Fruit fly (Drosophila melanogaster) whole organism, embryonic: ENCODE measurements around the gene Ssl2.

Experiments used
- Atf6 ChIP-seq: fragments of 200-800 bp; sonication (Bioruptor generic); IDR thresholded peaks from 2 replicates; pipeline ENCODE4 v1.3.6; 2022; ENCODE audit warnings: missing biosample characterization, missing genetic modification characterization
- Blimp-1 ChIP-seq: fragments of 200-800 bp; sonication (Bioruptor generic); optimal IDR thresholded peaks from 3 replicates; lab custom pipeline; 2018; ENCODE audit warnings: missing biosample characterization, missing genetic modification characterization, mild to moderate bottlenecking, moderate library complexity, missing genetic modification reagents
- CG1024 ChIP-seq: fragments of 200-800 bp; sonication (Bioruptor generic); IDR thresholded peaks from 2 replicates; pipeline ENCODE4 v1.3.6; 2022; ENCODE audit warnings: missing biosample characterization, missing genetic modification characterization
- CG11085 ChIP-seq: fragments of 200-800 bp; sonication (Bioruptor generic); IDR thresholded peaks from 2 replicates; pipeline ENCODE4 v1.3.6; 2022; ENCODE audit warnings: missing biosample characterization, missing genetic modification characterization
- CG11093 ChIP-seq: fragments of 200-800 bp; sonication (Bioruptor generic); IDR thresholded peaks from 3 replicates; pipeline ENCODE4 v1.3.6; 2022; ENCODE audit warnings: missing biosample characterization, missing genetic modification characterization
- CG1603 ChIP-seq: fragments of 200-800 bp; sonication (Bioruptor generic); optimal IDR thresholded peaks from 2 replicates; lab custom pipeline; 2019; ENCODE audit warnings: missing biosample characterization, mild to moderate bottlenecking, missing genetic modification characterization, moderate library complexity
- CG16813 ChIP-seq: fragments of 200-800 bp; sonication (Bioruptor generic); IDR thresholded peaks from 3 replicates; pipeline ENCODE4 v1.3.6; 2022; ENCODE audit warnings: missing biosample characterization, missing genetic modification characterization; ENCODE audit not compliant: partially characterized antibody
- CG16815 ChIP-seq: fragments of 200-800 bp; sonication (Bioruptor generic); optimal IDR thresholded peaks from 3 replicates; lab custom pipeline; 2017; ENCODE audit warnings: missing biosample characterization, mild to moderate bottlenecking, missing genetic modification characterization
- CG18476 ChIP-seq: fragments of 200-800 bp; sonication (Bioruptor generic); optimal IDR thresholded peaks from 2 replicates; lab custom pipeline; 2016; ENCODE audit warnings: missing biosample characterization, mild to moderate bottlenecking, missing genetic modification characterization
- CG2202 ChIP-seq: fragments of 200-800 bp; sonication (Bioruptor generic); optimal IDR thresholded peaks from 2 replicates; lab custom pipeline; 2018; ENCODE audit warnings: missing biosample characterization, mild to moderate bottlenecking, missing genetic modification characterization
- CG31365 ChIP-seq: fragments of 200-800 bp; sonication (Bioruptor generic); optimal IDR thresholded peaks from 2 replicates; lab custom pipeline; 2018; ENCODE audit warnings: missing biosample characterization, mild to moderate bottlenecking, missing genetic modification characterization
- CG42726 ChIP-seq: fragments of 200-800 bp; sonication (Bioruptor generic); IDR thresholded peaks from 2 replicates; pipeline ENCODE4 v1.3.6; 2022; ENCODE audit warnings: missing biosample characterization, missing genetic modification characterization; ENCODE audit not compliant: partially characterized antibody
- CTCF ChIP-seq: fragments of 200-800 bp; sonication (Bioruptor generic); optimal IDR thresholded peaks from 2 replicates; lab custom pipeline; 2017; ENCODE audit warnings: missing biosample characterization, mild to moderate bottlenecking, missing genetic modification characterization, moderate library complexity
- Chrac-16 ChIP-seq: fragments of 200-800 bp; sonication (Bioruptor generic); optimal IDR thresholded peaks from 3 replicates; lab custom pipeline; 2016; ENCODE audit warnings: missing biosample characterization, missing genetic modification characterization
- D19B ChIP-seq: fragments of 200-800 bp; sonication (Bioruptor generic); optimal IDR thresholded peaks from 2 replicates; lab custom pipeline; 2017; ENCODE audit warnings: missing biosample characterization, mild to moderate bottlenecking, missing genetic modification characterization
- Dek ChIP-seq: fragments of 200-800 bp; sonication (Bioruptor generic); optimal IDR thresholded peaks from 3 replicates; lab custom pipeline; 2019; ENCODE audit warnings: missing biosample characterization, mild to moderate bottlenecking, missing genetic modification characterization, moderate library complexity
- Fer2 ChIP-seq: fragments of 200-800 bp; sonication (Bioruptor generic); optimal IDR thresholded peaks from 2 replicates; lab custom pipeline; 2018; ENCODE audit warnings: missing biosample characterization, mild to moderate bottlenecking, missing genetic modification characterization, moderate library complexity
- GATAe ChIP-seq: fragments of 200-800 bp; sonication (Bioruptor generic); conservative IDR thresholded peaks from 2 replicates; pipeline ENCODE4 v1.3.6; 2022; ENCODE audit warnings: missing biosample characterization, missing genetic modification characterization
- H2.0 ChIP-seq: fragments of 200-800 bp; sonication (Bioruptor generic); IDR thresholded peaks from 2 replicates; pipeline ENCODE4 v1.3.6; 2022; ENCODE audit warnings: missing biosample characterization, missing genetic modification characterization
- Hand ChIP-seq: fragments of 200-800 bp; sonication (Bioruptor generic); optimal IDR thresholded peaks from 2 replicates; lab custom pipeline; 2017; ENCODE audit warnings: mild to moderate bottlenecking, missing biosample characterization, missing genetic modification reagents, missing genetic modification characterization
- Lpt ChIP-seq: fragments of >200 bp; optimal IDR thresholded peaks from 2 replicates; lab custom pipeline; 2018; ENCODE audit warnings: missing biosample characterization, missing genetic modification characterization
- MTF-1 ChIP-seq: fragments of 200-800 bp; sonication (Bioruptor generic); optimal IDR thresholded peaks from 2 replicates; lab custom pipeline; 2018; ENCODE audit warnings: missing biosample characterization, mild to moderate bottlenecking, missing genetic modification characterization, borderline replicate concordance
- Mad ChIP-seq: fragments of 200-800 bp; sonication (Bioruptor generic); optimal IDR thresholded peaks from 2 replicates; lab custom pipeline; 2016; ENCODE audit warnings: missing biosample characterization, missing genetic modification characterization
- NC2β ChIP-seq: fragments of 200-800 bp; sonication (Bioruptor generic); optimal IDR thresholded peaks from 2 replicates; lab custom pipeline; 2016; ENCODE audit warnings: missing biosample characterization, missing genetic modification characterization
- Oli ChIP-seq: fragments of 200-800 bp; sonication (Bioruptor generic); optimal IDR thresholded peaks from 2 replicates; lab custom pipeline; 2018; ENCODE audit warnings: missing biosample characterization, mild to moderate bottlenecking, missing genetic modification characterization, moderate library complexity
- Pdp1 ChIP-seq, 2 experiments: fragments of 200-800 bp; sonication (Bioruptor generic); optimal IDR thresholded peaks; 3 replicates each; lab custom pipeline; 2016; ENCODE audit warnings: missing biosample characterization in 2 of 2, missing genetic modification characterization in 2 of 2, mild to moderate bottlenecking in 1 of 2, moderate library complexity in 1 of 2
- Sox100B ChIP-seq: fragments of 200-800 bp; sonication (Bioruptor generic); optimal IDR thresholded peaks from 3 replicates; lab custom pipeline; 2018; ENCODE audit warnings: missing biosample characterization, mild to moderate bottlenecking, missing genetic modification characterization
- Xrp1 ChIP-seq: fragments of 200-800 bp; sonication (Bioruptor generic); IDR thresholded peaks from 2 replicates; pipeline ENCODE4 v1.3.6; 2022; ENCODE audit warnings: missing biosample characterization, missing genetic modification characterization
- ap ChIP-seq: fragments of 200-800 bp; sonication (Bioruptor generic); IDR thresholded peaks from 2 replicates; pipeline ENCODE4 v1.3.6; 2022; ENCODE audit warnings: missing biosample characterization, missing genetic modification characterization
- az2 ChIP-seq: fragments of 200-800 bp; sonication (Bioruptor generic); optimal IDR thresholded peaks from 3 replicates; lab custom pipeline; 2016; ENCODE audit warnings: missing biosample characterization, missing genetic modification characterization
- cg ChIP-seq: fragments of 200-800 bp; sonication (Bioruptor generic); optimal IDR thresholded peaks from 3 replicates; lab custom pipeline; 2019; ENCODE audit warnings: missing biosample characterization, mild to moderate bottlenecking, missing genetic modification characterization, moderate library complexity
- crol ChIP-seq: fragments of 200-800 bp; sonication (Bioruptor generic); IDR thresholded peaks from 2 replicates; pipeline ENCODE4 v1.3.6; 2022; ENCODE audit warnings: missing biosample characterization, missing genetic modification characterization
- dan ChIP-seq: fragments of 200-800 bp; sonication (Bioruptor generic); IDR thresholded peaks from 2 replicates; pipeline ENCODE4 v1.3.6; 2022; ENCODE audit warnings: missing biosample characterization, missing genetic modification characterization
- disco-r ChIP-seq: fragments of 200-800 bp; sonication (Bioruptor generic); optimal IDR thresholded peaks from 2 replicates; lab custom pipeline; 2016; ENCODE audit warnings: missing biosample characterization, missing genetic modification characterization
- dm ChIP-seq: fragments of 200-800 bp; sonication (Bioruptor generic); optimal IDR thresholded peaks from 3 replicates; lab custom pipeline; 2016; ENCODE audit warnings: missing biosample characterization, missing genetic modification characterization
- dysf ChIP-seq: fragments of 200-800 bp; sonication (Bioruptor generic); IDR thresholded peaks from 3 replicates; pipeline ENCODE4 v1.3.6; 2022; ENCODE audit warnings: missing biosample characterization, missing genetic modification characterization
- esg ChIP-seq: fragments of 200-800 bp; sonication (Bioruptor generic); conservative IDR thresholded peaks from 2 replicates; pipeline ENCODE4 v1.3.6; 2022; ENCODE audit warnings: missing biosample characterization, missing genetic modification characterization
- fd64A ChIP-seq: fragments of 200-800 bp; sonication (Bioruptor generic); optimal IDR thresholded peaks from 3 replicates; lab custom pipeline; 2018; ENCODE audit warnings: missing biosample characterization, mild to moderate bottlenecking, missing genetic modification characterization
- fu2 ChIP-seq: fragments of 200-800 bp; sonication (Bioruptor generic); optimal IDR thresholded peaks from 2 replicates; lab custom pipeline; 2016; ENCODE audit warnings: missing biosample characterization, missing genetic modification characterization
- gcm2 ChIP-seq: fragments of 200-800 bp; sonication (Bioruptor generic); optimal IDR thresholded peaks from 2 replicates; lab custom pipeline; 2016; ENCODE audit warnings: missing biosample characterization, missing genetic modification characterization
- gro ChIP-seq: fragments of 200-800 bp; sonication (Bioruptor generic); optimal IDR thresholded peaks from 2 replicates; lab custom pipeline; 2016; ENCODE audit warnings: missing biosample characterization, missing genetic modification characterization
- ham ChIP-seq: fragments of 200-800 bp; sonication (Bioruptor generic); IDR thresholded peaks from 2 replicates; pipeline ENCODE4 v1.3.6; 2022; ENCODE audit warnings: missing biosample characterization, missing genetic modification characterization
- kah ChIP-seq: fragments of 200-800 bp; sonication (Bioruptor generic); optimal IDR thresholded peaks from 2 replicates; lab custom pipeline; 2018; ENCODE audit warnings: missing biosample characterization, mild to moderate bottlenecking, missing genetic modification characterization
- kni ChIP-seq: fragments of 200-800 bp; sonication (Bioruptor generic); optimal IDR thresholded peaks from 3 replicates; lab custom pipeline; 2017; ENCODE audit warnings: mild to moderate bottlenecking, missing biosample characterization, missing genetic modification reagents, missing genetic modification characterization
- lov ChIP-seq, 2 experiments: fragments of 200-800 bp in 1 of 2; fragments of >200 bp in 1 of 2; sonication (Bioruptor generic) in 1 of 2; IDR thresholded peaks in 1 of 2; optimal IDR thresholded peaks in 1 of 2; 2 replicates in 1 of 2; 3 replicates in 1 of 2; pipeline versions ENCODE4 v1.3.6 to Lab custom; 2017 to 2022; ENCODE audit warnings: missing biosample characterization in 1 of 2, missing genetic modification characterization in 1 of 2
- luna ChIP-seq: fragments of 200-800 bp; sonication (Bioruptor generic); optimal IDR thresholded peaks from 2 replicates; lab custom pipeline; 2016; ENCODE audit warnings: missing biosample characterization, missing genetic modification characterization
- mam ChIP-seq: fragments of 200-800 bp; sonication (Bioruptor generic); optimal IDR thresholded peaks from 3 replicates; lab custom pipeline; 2016; ENCODE audit warnings: missing biosample characterization, missing genetic modification characterization
- odd ChIP-seq: fragments of 200-800 bp; sonication (Bioruptor generic); optimal IDR thresholded peaks from 2 replicates; lab custom pipeline; 2017; ENCODE audit warnings: missing biosample characterization, mild to moderate bottlenecking, missing genetic modification characterization
- p53 ChIP-seq: fragments of 200-800 bp; sonication (Bioruptor generic); optimal IDR thresholded peaks from 2 replicates; lab custom pipeline; 2016; ENCODE audit warnings: missing biosample characterization, missing genetic modification characterization
- row ChIP-seq: fragments of 200-800 bp; sonication (Bioruptor generic); IDR thresholded peaks from 3 replicates; pipeline ENCODE4 v1.3.6; 2022; ENCODE audit warnings: missing biosample characterization, missing genetic modification characterization
- sens-2 ChIP-seq: fragments of 200-800 bp; sonication (Bioruptor generic); IDR thresholded peaks from 2 replicates; pipeline ENCODE4 v1.3.6; 2022; ENCODE audit warnings: missing biosample characterization, missing genetic modification characterization
- slp2 ChIP-seq: fragments of 200-800 bp; sonication (Bioruptor generic); optimal IDR thresholded peaks from 2 replicates; lab custom pipeline; 2016; ENCODE audit warnings: missing biosample characterization, missing genetic modification characterization
- yki ChIP-seq: fragments of >200 bp; optimal IDR thresholded peaks from 3 replicates; lab custom pipeline; 2018

The Ssl2 gene

DNA sequence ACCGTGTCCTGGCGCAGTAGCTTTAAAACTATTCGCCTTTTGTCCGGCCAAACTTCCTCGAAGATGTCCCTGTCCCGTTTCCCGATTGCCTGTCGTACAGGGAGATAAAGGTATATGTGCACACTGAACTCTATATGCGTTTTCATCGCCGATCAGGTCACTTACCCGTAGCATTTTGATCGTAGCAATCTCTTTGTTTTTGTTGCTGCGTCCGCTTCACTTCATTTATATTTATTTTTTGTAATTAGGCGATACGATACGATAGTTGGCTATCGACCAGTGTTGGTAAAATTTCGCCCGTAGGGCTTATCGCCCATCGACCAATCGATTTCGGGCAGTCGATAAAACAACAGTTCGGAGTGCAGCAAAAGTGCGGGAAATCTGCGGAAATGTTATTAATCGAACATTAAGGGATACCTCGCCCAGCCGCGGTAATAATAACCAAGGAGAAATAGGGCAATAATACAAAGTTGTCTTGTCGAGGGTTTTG, 30.3 kb upstream of the Ssl2 start, which contains the start of the genes Cul5 and Bicra (continued):
- TF ChIP-seq lov (optimal IDR thresholded peaks at IDR 0.05; lab: Kevin White, UChicago): no peak
- no peak for TF ChIP-seq lov (GFP tag; IDR thresholded peaks at IDR 0.05; lab: Robert Waterston, UW)
- no peak for TF ChIP-seq crol
- no peak for TF ChIP-seq Chrac-16 (GFP tag; lab: Kevin White, UChicago)
- no peak for TF ChIP-seq H2.0
- no peak for TF ChIP-seq CG16815
- TF ChIP-seq kah (GFP tag; lab: Kevin White, UChicago): no peak
- TF ChIP-seq kni (GFP tag; lab: Kevin White, UChicago): no peak
- no peak for TF ChIP-seq cg
- TF ChIP-seq Oli (tag; lab: Kevin White, UChicago): no peak
- no peak for TF ChIP-seq Hand (GFP tag; lab: Kevin White, UChicago)
- no peak for TF ChIP-seq GATAe (GFP tag; lab: Robert Waterston, UW)
- no peak for TF ChIP-seq Mad (GFP tag; lab: Kevin White, UChicago)
- no peak for TF ChIP-seq CG1603 (tag; lab: Kevin White, UChicago)
- peak; percentile 76 for TF ChIP-seq gro (GFP tag; lab: Kevin White, UChicago)
- no peak for TF ChIP-seq CG1024 (GFP tag; lab: Robert Waterston, UW)
- TF ChIP-seq Lpt (GFP tag; lab: Kevin White, UChicago): no peak
- no peak for TF ChIP-seq MTF-1 (GFP tag; lab: Kevin White, UChicago)
- TF ChIP-seq NC2β (GFP tag; lab: Kevin White, UChicago): peak; percentile 14
- TF ChIP-seq row (GFP tag; lab: Robert Waterston, UW): no peak
- no peak for TF ChIP-seq Xrp1 (GFP tag; lab: Robert Waterston, UW)
- TF ChIP-seq p53 (GFP tag; lab: Kevin White, UChicago): no peak
- no peak for TF ChIP-seq Pdp1 (GFP tag; optimal IDR thresholded peaks at IDR 0.05; lab: Kevin White, UChicago)
- TF ChIP-seq CG31365 (tag; lab: Kevin White, UChicago): no peak
- TF ChIP-seq luna (GFP tag; lab: Kevin White, UChicago): no peak
- no peak for TF ChIP-seq az2
- no peak for TF ChIP-seq yki (lab: Kevin White, UChicago)
- no peak for TF ChIP-seq Sox100B
- TF ChIP-seq Atf6 (GFP tag; lab: Robert Waterston, UW): no peak
- no peak for TF ChIP-seq Fer2 (tag; lab: Kevin White, UChicago)
- no peak for TF ChIP-seq Blimp-1
- peak; percentile 90 for TF ChIP-seq CG16813 (GFP tag; lab: Robert Waterston, UW)
- no peak for TF ChIP-seq CG2202
- TF ChIP-seq D19B: no peak
- no peak for TF ChIP-seq ham (GFP tag; lab: Robert Waterston, UW)
- TF ChIP-seq odd (GFP tag; lab: Kevin White, UChicago): no peak
- TF ChIP-seq ap (GFP tag; lab: Robert Waterston, UW): no peak
- no peak for TF ChIP-seq Dek
- TF ChIP-seq gcm2: no peak
- TF ChIP-seq slp2 (GFP tag; lab: Kevin White, UChicago): no peak
- TF ChIP-seq disco-r (GFP tag; lab: Kevin White, UChicago): no peak
- no peak for TF ChIP-seq sens-2 (GFP tag; lab: Robert Waterston, UW)
- no peak for TF ChIP-seq mam
- no peak for TF ChIP-seq fd64A (GFP tag; lab: Kevin White, UChicago)
- no peak for TF ChIP-seq CG18476 (GFP tag; lab: Kevin White, UChicago)
- no peak for TF ChIP-seq CTCF
- TF ChIP-seq dysf (GFP tag; lab: Robert Waterston, UW): no peak
- no peak for TF ChIP-seq dan (GFP tag; lab: Robert Waterston, UW)
- TF ChIP-seq fu2 (GFP tag; lab: Kevin White, UChicago): no peak
- TF ChIP-seq CG11085 (GFP tag; lab: Robert Waterston, UW): no peak
- no peak for TF ChIP-seq dm
- no peak for TF ChIP-seq CG11093 (GFP tag; lab: Robert Waterston, UW)
- peak; percentile 81 for TF ChIP-seq CG42726 (GFP tag; lab: Robert Waterston, UW)
- no peak for TF ChIP-seq esg
